Fruit fly (Drosophila melanogaster) whole organism, prepupa: ENCODE measurements around the gene Cht11.

Experiments used
- Blimp-1 ChIP-seq: fragments of 200-800 bp; sonication (Bioruptor generic); optimal IDR thresholded peaks from 3 replicates; lab custom pipeline; 2017; ENCODE audit warnings: missing biosample characterization, missing genetic modification characterization, mild to moderate bottlenecking, moderate library complexity, missing genetic modification reagents
- CG10631 ChIP-seq: fragments of 200-800 bp; sonication (Bioruptor generic); optimal IDR thresholded peaks from 2 replicates; lab custom pipeline; 2016; ENCODE audit warnings: missing biosample characterization, missing genetic modification characterization
- CG10669 ChIP-seq: fragments of 200-800 bp; sonication (Bioruptor generic); optimal IDR thresholded peaks from 3 replicates; lab custom pipeline; 2018; ENCODE audit warnings: missing biosample characterization, mild to moderate bottlenecking, missing genetic modification characterization, moderate library complexity
- CG11294 ChIP-seq: fragments of 200-800 bp; sonication (Bioruptor generic); IDR thresholded peaks from 2 replicates; pipeline ENCODE4 v1.3.6; 2022; ENCODE audit warnings: missing biosample characterization, missing genetic modification characterization
- CG11762 ChIP-seq: fragments of 200-800 bp; sonication (Bioruptor generic); optimal IDR thresholded peaks from 3 replicates; lab custom pipeline; 2016; ENCODE audit warnings: missing biosample characterization, missing genetic modification characterization; ENCODE audit not compliant: insufficient read depth
- CG15336 ChIP-seq: fragments of 200-800 bp; sonication (Bioruptor generic); IDR thresholded peaks from 2 replicates; pipeline ENCODE4 v1.3.6; 2022; ENCODE audit warnings: missing biosample characterization, missing genetic modification characterization
- CG1621 ChIP-seq: fragments of 200-800 bp; sonication (Bioruptor generic); optimal IDR thresholded peaks from 3 replicates; lab custom pipeline; 2018; ENCODE audit warnings: missing biosample characterization, mild to moderate bottlenecking, missing genetic modification characterization
- CG16779 ChIP-seq: fragments of 200-800 bp; sonication (Bioruptor generic); optimal IDR thresholded peaks from 3 replicates; lab custom pipeline; 2017; ENCODE audit warnings: missing biosample characterization, mild to moderate bottlenecking, missing genetic modification characterization
- CG3032 ChIP-seq: fragments of 200-800 bp; optimal IDR thresholded peaks from 2 replicates; lab custom pipeline; 2019; ENCODE audit warnings: missing biosample characterization, mild to moderate bottlenecking, missing genetic modification characterization, moderate library complexity
- CG32006 ChIP-seq: fragments of 200-800 bp; sonication (Bioruptor generic); optimal IDR thresholded peaks from 3 replicates; lab custom pipeline; 2017; ENCODE audit warnings: missing biosample characterization, mild to moderate bottlenecking, missing genetic modification characterization
- CG34406 ChIP-seq: fragments of 200-800 bp; sonication (Bioruptor generic); optimal IDR thresholded peaks from 3 replicates; lab custom pipeline; 2016; ENCODE audit warnings: missing biosample characterization, missing genetic modification characterization
- CG6163 ChIP-seq: fragments of 200-800 bp; sonication (Bioruptor generic); IDR thresholded peaks from 3 replicates; pipeline ENCODE4 v1.3.6; 2022; ENCODE audit warnings: missing biosample characterization, missing genetic modification characterization
- CG6276 ChIP-seq: fragments of 200-800 bp; sonication (Bioruptor generic); optimal IDR thresholded peaks from 2 replicates; lab custom pipeline; 2017; ENCODE audit warnings: missing biosample characterization, mild to moderate bottlenecking, missing genetic modification characterization
- CG6792 ChIP-seq: fragments of 200-800 bp; sonication (Bioruptor generic); optimal IDR thresholded peaks from 3 replicates; lab custom pipeline; 2016; ENCODE audit warnings: missing biosample characterization, missing genetic modification characterization
- CG6854 ChIP-seq: fragments of 200-800 bp; sonication (Bioruptor generic); optimal IDR thresholded peaks from 2 replicates; lab custom pipeline; 2017; ENCODE audit warnings: missing biosample characterization, mild to moderate bottlenecking, missing genetic modification characterization
- CG8319 ChIP-seq: fragments of 200-800 bp; sonication (Bioruptor generic); optimal IDR thresholded peaks from 3 replicates; lab custom pipeline; 2016; ENCODE audit warnings: missing biosample characterization, missing genetic modification characterization
- CG8632 ChIP-seq: fragments of 200-800 bp; sonication (Bioruptor generic); optimal IDR thresholded peaks from 3 replicates; lab custom pipeline; 2016; ENCODE audit warnings: missing biosample characterization, missing genetic modification characterization
- CG9139 ChIP-seq: fragments of 200-800 bp; sonication (Bioruptor generic); optimal IDR thresholded peaks from 3 replicates; lab custom pipeline; 2017; ENCODE audit warnings: missing biosample characterization, mild to moderate bottlenecking, missing genetic modification characterization
- Eip75B ChIP-seq: fragments of 200-800 bp; sonication (Bioruptor generic); optimal IDR thresholded peaks from 3 replicates; lab custom pipeline; 2016; ENCODE audit warnings: missing biosample characterization, missing genetic modification characterization
- Eip78C ChIP-seq: fragments of 200-800 bp; sonication (Bioruptor generic); peaks from one replicate; lab custom pipeline; 2016; ENCODE audit warnings: missing biosample characterization, missing genetic modification characterization
- Ets21C ChIP-seq: fragments of 200-800 bp; sonication (Bioruptor generic); optimal IDR thresholded peaks from 3 replicates; lab custom pipeline; 2016; ENCODE audit warnings: missing biosample characterization, missing genetic modification characterization
- Hr38 ChIP-seq: sonication (Bioruptor generic); optimal IDR thresholded peaks from 2 replicates; lab custom pipeline; 2016; ENCODE audit warnings: missing biosample characterization, missing genetic modification characterization
- Hr39 ChIP-seq: fragments of 200-800 bp; sonication (Bioruptor generic); optimal IDR thresholded peaks from 2 replicates; lab custom pipeline; 2016; ENCODE audit warnings: missing biosample characterization, missing genetic modification characterization
- Hr4 ChIP-seq: fragments of 200-800 bp; sonication (Bioruptor generic); optimal IDR thresholded peaks from 3 replicates; lab custom pipeline; 2016; ENCODE audit warnings: missing biosample characterization, missing genetic modification characterization
- Lpt ChIP-seq: fragments of 200-800 bp; sonication (Bioruptor generic); optimal IDR thresholded peaks from 3 replicates; lab custom pipeline; 2016; ENCODE audit warnings: missing biosample characterization, missing genetic modification characterization
- Met ChIP-seq: fragments of 200-800 bp; sonication (Bioruptor generic); optimal IDR thresholded peaks from 3 replicates; lab custom pipeline; 2016; ENCODE audit warnings: missing biosample characterization, missing genetic modification characterization
- OdsH ChIP-seq: fragments of 200-800 bp; sonication (Bioruptor generic); optimal IDR thresholded peaks from 3 replicates; lab custom pipeline; 2016; ENCODE audit warnings: missing biosample characterization, missing genetic modification characterization
- Sox14 ChIP-seq: fragments of 200-800 bp; sonication (Bioruptor generic); optimal IDR thresholded peaks from 3 replicates; lab custom pipeline; 2016; ENCODE audit warnings: missing biosample characterization, missing genetic modification characterization
- achi ChIP-seq: fragments of 200-800 bp; sonication (Bioruptor generic); optimal IDR thresholded peaks from 3 replicates; lab custom pipeline; 2016; ENCODE audit warnings: missing biosample characterization, missing genetic modification characterization
- acj6 ChIP-seq: fragments of 200-800 bp; sonication (Bioruptor generic); optimal IDR thresholded peaks from 3 replicates; lab custom pipeline; 2016; ENCODE audit warnings: missing biosample characterization, missing genetic modification characterization
- dac ChIP-seq: fragments of 200-800 bp; sonication (Bioruptor generic); optimal IDR thresholded peaks from 2 replicates; lab custom pipeline; 2017; ENCODE audit warnings: missing biosample characterization, mild to moderate bottlenecking, missing genetic modification characterization
- esn ChIP-seq: fragments of 200-800 bp; sonication (Bioruptor generic); optimal IDR thresholded peaks from 2 replicates; lab custom pipeline; 2016; ENCODE audit warnings: missing biosample characterization, mild to moderate bottlenecking, missing genetic modification characterization, moderate library complexity
- fd85E ChIP-seq: fragments of 200-800 bp; sonication (Bioruptor generic); optimal IDR thresholded peaks from 3 replicates; lab custom pipeline; 2016; ENCODE audit warnings: missing biosample characterization, missing genetic modification characterization
- fkh ChIP-seq: fragments of 200-800 bp; sonication (Bioruptor generic); optimal IDR thresholded peaks from 3 replicates; lab custom pipeline; 2017; ENCODE audit warnings: missing biosample characterization, mild to moderate bottlenecking, missing genetic modification characterization, moderate library complexity
- net ChIP-seq: fragments of 200-800 bp; sonication (Bioruptor generic); optimal IDR thresholded peaks from 3 replicates; lab custom pipeline; 2016; ENCODE audit warnings: missing biosample characterization, missing genetic modification characterization
- pdm3 ChIP-seq: fragments of 200-800 bp; sonication (Bioruptor generic); optimal IDR thresholded peaks from 3 replicates; lab custom pipeline; 2016; ENCODE audit warnings: missing biosample characterization, missing genetic modification characterization
- salr ChIP-seq, 2 experiments: fragments of 200-800 bp; sonication (Bioruptor generic); optimal IDR thresholded peaks; 3 replicates each; lab custom pipeline; 2016 to 2018; ENCODE audit warnings: missing biosample characterization in 2 of 2, missing genetic modification characterization in 2 of 2, mild to moderate bottlenecking in 1 of 2
- ss ChIP-seq, 2 experiments: fragments of 200-800 bp; sonication (Bioruptor generic); optimal IDR thresholded peaks; 2 replicates in 1 of 2; 3 replicates in 1 of 2; lab custom pipeline; 2017 to 2018; ENCODE audit warnings: mild to moderate bottlenecking in 2 of 2, missing biosample characterization in 2 of 2, missing genetic modification characterization in 2 of 2, moderate library complexity in 1 of 2
- vri ChIP-seq: fragments of 200-800 bp; sonication (Bioruptor generic); optimal IDR thresholded peaks from 3 replicates; lab custom pipeline; 2016; ENCODE audit warnings: missing biosample characterization, mild to moderate bottlenecking, missing genetic modification characterization

The Cht11 gene

DNA sequence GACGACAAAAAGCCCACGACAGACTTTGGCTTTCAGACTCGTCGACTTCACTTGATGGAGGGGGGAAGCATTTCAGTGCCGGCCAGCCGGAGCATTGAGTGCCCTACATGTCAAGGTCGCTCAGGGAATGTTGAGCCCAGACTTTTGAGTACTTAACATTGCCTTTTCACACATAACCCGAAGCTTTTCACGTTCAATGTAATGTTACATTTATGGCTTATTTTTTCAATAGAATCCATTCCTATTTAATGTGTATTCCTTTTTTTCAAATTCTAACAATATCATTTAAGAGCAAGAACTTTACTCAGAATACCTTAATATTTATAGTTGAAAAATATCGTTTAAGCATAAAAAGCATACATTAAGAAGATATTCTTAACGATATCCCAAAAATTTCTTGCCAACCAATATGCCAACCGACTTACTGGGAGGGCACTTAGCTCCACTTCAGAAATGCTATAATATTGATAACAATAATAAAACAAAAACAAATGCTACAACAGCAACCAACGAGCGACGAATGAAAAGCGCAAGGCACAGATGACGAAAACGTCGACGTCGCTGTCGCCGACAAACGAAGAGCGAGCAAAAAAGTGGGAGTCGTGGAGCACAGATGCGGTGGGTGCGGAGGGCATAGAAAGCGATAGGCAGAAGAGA, 10.6 kb upstream of the Cht11 start (continued):
- TF ChIP-seq CG16779 = peak; percentile 71
- peak; percentile 78 for TF ChIP-seq Blimp-1 (GFP tag; lab: Kevin White, UChicago)
- TF ChIP-seq CG8319 (GFP tag; lab: Kevin White, UChicago) = peak; percentile 75
- peak; percentile 78 for TF ChIP-seq CG10669 (GFP tag; lab: Kevin White, UChicago)
- peak; percentile 82 for TF ChIP-seq Eip78C (GFP tag; lab: Kevin White, UChicago)
- peak; percentile 13 for TF ChIP-seq CG6792 (GFP tag; lab: Kevin White, UChicago)
- peak; percentile 89 for TF ChIP-seq Eip75B (GFP tag; lab: Kevin White, UChicago)
- peak; percentile 13 for TF ChIP-seq OdsH (GFP tag; lab: Kevin White, UChicago)
- TF ChIP-seq Ets21C (GFP tag; lab: Kevin White, UChicago) = no peak
- TF ChIP-seq ss (GFP tag; optimal IDR thresholded peaks at IDR 0.05; lab: Kevin White, UChicago) = no peak
- peak; percentile 30 for TF ChIP-seq net (GFP tag; lab: Kevin White, UChicago)
- no peak for TF ChIP-seq CG15336 (GFP tag; lab: Robert Waterston, UW)

DNA sequence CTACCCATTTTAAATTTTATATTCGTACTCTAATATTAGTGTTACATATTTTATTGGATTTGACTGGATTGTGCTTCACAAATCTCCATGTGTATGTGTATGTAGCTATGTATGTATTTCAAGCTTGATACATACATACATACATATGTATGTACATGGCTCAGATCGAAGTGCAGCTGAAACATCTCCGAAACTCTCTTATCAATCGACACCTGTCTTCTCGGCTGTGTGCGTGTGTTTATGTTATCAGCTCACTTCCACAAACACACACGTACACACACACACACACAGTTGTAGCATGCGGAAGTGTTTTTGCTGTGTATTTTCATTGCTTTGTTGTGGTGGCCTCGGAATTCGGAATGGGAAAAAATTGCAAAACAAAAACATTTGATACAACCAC, 9.9 kb upstream of the Cht11 start:
- TF ChIP-seq Eip78C (GFP tag; lab: Kevin White, UChicago) (peak; percentile 11), Hr38 (GFP tag; lab: Kevin White, UChicago) (no peak), CG6276 (GFP tag; lab: Kevin White, UChicago) (no peak), CG6792 (GFP tag; lab: Kevin White, UChicago) (no peak), pdm3 (GFP tag; lab: Kevin White, UChicago) (no peak)

DNA sequence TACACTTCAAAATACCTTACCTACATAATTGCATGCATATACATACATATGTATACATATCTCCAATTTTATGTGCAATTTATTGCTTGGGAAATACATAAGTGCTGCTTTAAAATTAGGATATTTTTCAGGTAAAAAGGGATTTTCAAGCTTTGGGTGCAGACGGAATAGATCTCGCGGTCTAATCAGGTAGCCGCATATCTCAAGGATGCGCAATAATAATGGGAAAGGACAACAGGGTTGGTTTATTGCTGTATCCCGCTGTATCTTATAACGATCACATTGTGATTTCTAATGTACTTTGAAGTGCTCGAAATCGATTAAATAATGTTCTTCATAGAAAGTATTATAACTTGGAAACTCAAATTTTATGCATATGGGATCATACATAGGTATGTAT, 8.4 kb upstream of the Cht11 start:
- TF ChIP-seq salr (GFP tag; optimal IDR thresholded peaks at IDR 0.05; lab: Kevin White, UChicago) = no peak
- TF ChIP-seq CG6854 (GFP tag; lab: Kevin White, UChicago) = no peak
- TF ChIP-seq CG9139 (GFP tag; lab: Kevin White, UChicago) = no peak
- TF ChIP-seq fkh (GFP tag; lab: Kevin White, UChicago) = no peak
- no peak for TF ChIP-seq esn
- TF ChIP-seq dac = no peak
- TF ChIP-seq net (GFP tag; lab: Kevin White, UChicago) = no peak
- TF ChIP-seq fd85E (GFP tag; lab: Kevin White, UChicago) = no peak

DNA sequence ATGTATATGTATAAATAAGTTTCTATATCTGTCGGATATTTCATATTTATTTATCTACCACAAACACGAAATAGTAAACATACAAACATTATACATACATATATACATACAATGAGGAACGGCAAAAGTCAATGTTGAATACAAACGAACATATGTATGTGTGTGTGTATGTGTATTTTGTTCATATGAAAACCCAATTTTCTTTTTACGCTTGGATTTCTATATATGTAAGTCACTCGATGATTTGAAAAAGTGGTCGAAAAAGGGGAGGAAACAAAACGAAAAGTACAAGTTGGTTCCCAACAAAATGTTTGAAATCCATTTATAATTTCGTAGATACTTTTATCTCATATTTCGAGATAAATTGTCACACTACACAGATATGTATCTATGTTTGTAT, 8.0 kb upstream of the Cht11 start:
- no peak for TF ChIP-seq ss (GFP tag; optimal IDR thresholded peaks at IDR 0.05; lab: Kevin White, UChicago)
- no peak for TF ChIP-seq OdsH (GFP tag; lab: Kevin White, UChicago)
- no peak for TF ChIP-seq CG3032
- TF ChIP-seq Hr4 = no peak
- TF ChIP-seq CG6163 (GFP tag; lab: Robert Waterston, UW) = no peak
- no peak for TF ChIP-seq vri

DNA sequence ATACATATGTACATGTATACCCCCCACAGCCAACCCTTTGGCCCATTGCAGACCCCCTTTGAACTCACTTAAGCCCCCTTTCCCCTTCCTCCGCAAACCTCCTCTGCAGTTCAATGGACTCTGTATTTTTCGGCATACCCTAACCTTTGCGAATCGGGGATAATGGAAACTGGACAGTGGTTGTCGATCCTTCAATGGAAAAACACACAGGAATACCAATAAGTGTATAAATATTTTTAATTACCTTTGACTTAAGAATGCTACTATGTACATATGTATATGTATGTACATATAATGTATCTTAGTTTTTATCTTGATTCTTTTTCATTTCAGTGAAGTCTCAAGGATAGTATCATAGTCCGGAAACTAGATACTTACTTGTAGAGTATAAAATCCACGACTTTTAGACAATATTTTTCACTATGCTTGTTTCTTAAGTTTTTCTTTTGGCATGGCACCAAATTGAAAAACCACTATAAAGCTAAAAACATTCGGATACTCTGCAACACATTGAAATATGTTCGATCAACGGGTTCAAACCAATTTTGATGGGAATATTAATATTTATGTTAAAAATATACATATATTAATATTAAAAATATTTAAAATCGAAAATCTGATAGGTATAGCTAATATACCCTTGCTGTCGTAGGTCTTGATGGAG, 7.1 kb upstream of the Cht11 start:
- TF ChIP-seq Met (GFP tag; lab: Kevin White, UChicago) = peak; percentile 71
- peak; percentile 48 for TF ChIP-seq Blimp-1 (GFP tag; lab: Kevin White, UChicago)
- peak; percentile 51 for TF ChIP-seq CG34406 (GFP tag; lab: Kevin White, UChicago)
- TF ChIP-seq Lpt (GFP tag; lab: Kevin White, UChicago) = peak; percentile 12
- peak; percentile 54 for TF ChIP-seq CG11294 (GFP tag; lab: Robert Waterston, UW)
- peak; percentile 32 for TF ChIP-seq CG6792 (GFP tag; lab: Kevin White, UChicago)
- TF ChIP-seq CG1621 (tag; lab: Kevin White, UChicago) = no peak
- peak; percentile 56 for TF ChIP-seq CG8632 (GFP tag; lab: Kevin White, UChicago)
- peak; percentile 52 for TF ChIP-seq achi (GFP tag; lab: Kevin White, UChicago)
- TF ChIP-seq OdsH (GFP tag; lab: Kevin White, UChicago) = peak; percentile 52
- TF ChIP-seq Hr39 = peak; percentile 57
- peak; percentile 54 for TF ChIP-seq CG10631 (GFP tag; lab: Kevin White, UChicago)
- TF ChIP-seq Eip75B (GFP tag; lab: Kevin White, UChicago) = peak; percentile 29
- peak; percentile 47 for TF ChIP-seq pdm3 (GFP tag; lab: Kevin White, UChicago)
- peak; percentile 57 for TF ChIP-seq acj6 (GFP tag; lab: Kevin White, UChicago)
- TF ChIP-seq Hr38 (GFP tag; lab: Kevin White, UChicago) = no peak
- TF ChIP-seq CG6276 (GFP tag; lab: Kevin White, UChicago) = peak; percentile 68
- peak; percentile 78 for TF ChIP-seq CG6163 (GFP tag; lab: Robert Waterston, UW)
- TF ChIP-seq Ets21C (GFP tag; lab: Kevin White, UChicago) = peak; percentile 16
- no peak for TF ChIP-seq CG6854 (GFP tag; lab: Kevin White, UChicago)
- no peak for TF ChIP-seq CG11762 (GFP tag; lab: Kevin White, UChicago)
- TF ChIP-seq Sox14 (GFP tag; lab: Kevin White, UChicago) = peak; percentile 17
- TF ChIP-seq vri = no peak
- no peak for TF ChIP-seq fkh (GFP tag; lab: Kevin White, UChicago)
- TF ChIP-seq net (GFP tag; lab: Kevin White, UChicago) = peak; percentile 46
- TF ChIP-seq CG32006 (GFP tag; lab: Kevin White, UChicago) = peak; percentile 79
